Worm (Caenorhabditis elegans) whole organism, L4 larva: ENCODE results near the gene hlh-27.
"Not testable (repeated sequence)": the region's sequence is repeated elsewhere in the genome, so short reads cannot be mapped to it uniquely, and the experiment has no call there.

Source experiments
- F49E8.2 ChIP-seq: sonication (generic microtip); optimal IDR thresholded peaks from 2 replicates; lab custom pipeline; 2016; ENCODE audit warnings: missing compliant biosample characterization, mild to moderate bottlenecking, missing genetic modification characterization, borderline replicate concordance
- nhr-76 ChIP-seq: fragments of 150-350 bp; optimal IDR thresholded peaks from 2 replicates; lab custom pipeline; 2014; ENCODE audit warnings: missing biosample characterization, missing genetic modification characterization

- not testable (repeated sequence) for TF ChIP-seq F49E8.2 (tag; lab: Kevin White, UChicago); nhr-76
These were observed 5.1 kb downstream of the hlh-27 start, which contains the start of gene hlh-25 for ce11 chrII:5534939-5535338.
